Worm (Caenorhabditis elegans) whole organism, L4 larva: ENCODE results near the gene tig-3.
A peak's percentile ranks its signal among the peaks of the same experiment; 100 is the strongest.

Experiments used
- F26F4.8 ChIP-seq: fragments of 200-800 bp; sonication (Bioruptor generic); conservative IDR thresholded peaks from 2 replicates; pipeline ENCODE4 v1.3.6; 2022; ENCODE audit warnings: missing genetic modification characterization, missing compliant biosample characterization
- T26A8.4 ChIP-seq: fragments of 200-800 bp; sonication (Bioruptor generic); IDR thresholded peaks from 2 replicates; pipeline ENCODE4 v1.3.6; 2022; ENCODE audit warnings: missing genetic modification characterization, missing compliant biosample characterization
- ZK337.2 ChIP-seq: fragments of 200-800 bp; sonication (Bioruptor generic); IDR thresholded peaks from 2 replicates; pipeline ENCODE4 v1.3.6; 2022; ENCODE audit warnings: missing genetic modification reagents, missing genetic modification characterization, missing compliant biosample characterization
- aha-1 ChIP-seq: fragments of 150-350 bp; peaks from one replicate; lab custom pipeline; 2014; ENCODE audit warnings: missing biosample characterization, missing genetic modification characterization
- aly-2 ChIP-seq: sonication (generic microtip); optimal IDR thresholded peaks from 2 replicates; lab custom pipeline; 2018; ENCODE audit warnings: missing biosample characterization, missing genetic modification characterization
- ama-1 ChIP-seq: fragments of 150-350 bp; optimal IDR thresholded peaks from 2 replicates; lab custom pipeline; 2014; ENCODE audit warnings: inconsistent platforms, mixed read lengths
- arid-1 ChIP-seq: fragments of 200-800 bp; sonication (Bioruptor generic); conservative IDR thresholded peaks from 2 replicates; pipeline ENCODE4 v1.3.6; 2022; ENCODE audit warnings: missing genetic modification reagents, missing genetic modification characterization, missing compliant biosample characterization
- ctbp-1 ChIP-seq: fragments of 200-800 bp; sonication (Bioruptor generic); IDR thresholded peaks from 2 replicates; pipeline ENCODE4 v1.3.6; 2022; ENCODE audit warnings: missing genetic modification reagents, missing genetic modification characterization, missing compliant biosample characterization
- daf-12 ChIP-seq: fragments of 150-350 bp; optimal IDR thresholded peaks from 2 replicates; lab custom pipeline; 2014; ENCODE audit warnings: missing biosample characterization, missing genetic modification reagents, missing genetic modification characterization
- daf-16 ChIP-seq, 3 experiments: sonication (generic microtip); optimal IDR thresholded peaks; 2 replicates each; lab custom pipeline; 2016 to 2017; ENCODE audit warnings: missing genetic modification characterization in 3 of 3, missing genetic modification reagents in 3 of 3, mild to moderate bottlenecking in 2 of 3, missing compliant biosample characterization in 2 of 3, missing biosample characterization in 1 of 3, moderate library complexity in 1 of 3
- daf-8 ChIP-seq: fragments of 200-800 bp; sonication (Bioruptor generic); IDR thresholded peaks from 2 replicates; pipeline ENCODE4 v1.3.6; 2022; ENCODE audit warnings: missing genetic modification characterization, missing compliant biosample characterization
- duxl-1 ChIP-seq: sonication (generic microtip); optimal IDR thresholded peaks from 2 replicates; lab custom pipeline; 2016; ENCODE audit warnings: mild to moderate bottlenecking, missing genetic modification characterization, moderate library complexity, missing compliant biosample characterization; ENCODE audit not compliant: poor library complexity
- dve-1 ChIP-seq: sonication (generic microtip); optimal IDR thresholded peaks from 2 replicates; lab custom pipeline; 2017; ENCODE audit warnings: antibody characterized with exemption, mild to moderate bottlenecking, missing genetic modification characterization, missing compliant biosample characterization; ENCODE audit not compliant: insufficient read depth
- egl-43 ChIP-seq: fragments of 200-800 bp; sonication (Bioruptor generic); IDR thresholded peaks from 2 replicates; pipeline ENCODE4 v1.3.6; 2022; ENCODE audit warnings: missing genetic modification reagents, missing genetic modification characterization, missing compliant biosample characterization
- jun-1 ChIP-seq: fragments of 150-350 bp; optimal IDR thresholded peaks from 2 replicates; lab custom pipeline; 2014; ENCODE audit warnings: missing biosample characterization, missing genetic modification reagents, missing genetic modification characterization
- lin-1 ChIP-seq: fragments of 200-800 bp; sonication (Bioruptor generic); IDR thresholded peaks from 2 replicates; pipeline ENCODE4 v1.3.6; 2022; ENCODE audit warnings: missing genetic modification reagents, missing genetic modification characterization, missing compliant biosample characterization
- mdl-1 ChIP-seq, 2 experiments: fragments of 150-350 bp in 1 of 2; sonication (generic microtip) in 1 of 2; optimal IDR thresholded peaks; 2 replicates each; lab custom pipeline; 2014 to 2017; ENCODE audit warnings: missing biosample characterization in 2 of 2, missing genetic modification characterization in 2 of 2
- mxl-2 ChIP-seq: fragments of 200-800 bp; sonication (Bioruptor generic); conservative IDR thresholded peaks from 2 replicates; pipeline ENCODE4 v1.3.6; 2022; ENCODE audit warnings: missing genetic modification reagents, missing genetic modification characterization, missing compliant biosample characterization
- nhr-237 ChIP-seq: sonication (generic microtip); optimal IDR thresholded peaks from 2 replicates; lab custom pipeline; 2017; ENCODE audit warnings: missing biosample characterization, missing genetic modification characterization
- nhr-77 ChIP-seq: fragments of 150-350 bp; optimal IDR thresholded peaks from 2 replicates; lab custom pipeline; 2014; ENCODE audit warnings: missing biosample characterization, missing genetic modification characterization
- pha-4 ChIP-seq, 2 experiments: fragments of 150-350 bp in 1 of 2; fragments of 200-800 bp in 1 of 2; sonication (Bioruptor generic) in 1 of 2; IDR thresholded peaks in 1 of 2; optimal IDR thresholded peaks in 1 of 2; 2 replicates each; pipeline versions ENCODE4 v1.3.6 to Lab custom; 2014 to 2022; ENCODE audit warnings: missing genetic modification characterization in 2 of 2, missing genetic modification reagents in 2 of 2, missing biosample characterization in 1 of 2, missing compliant biosample characterization in 1 of 2
- php-3 ChIP-seq: fragments of 200-800 bp; sonication (Bioruptor generic); IDR thresholded peaks from 2 replicates; pipeline ENCODE4 v1.3.6; 2022; ENCODE audit warnings: missing genetic modification reagents, missing genetic modification characterization, missing compliant biosample characterization
- set-16 ChIP-seq: fragments of 200-800 bp; sonication (Bioruptor generic); IDR thresholded peaks from 2 replicates; pipeline ENCODE4 v1.3.6; 2022; ENCODE audit warnings: missing genetic modification reagents, missing genetic modification characterization, missing compliant biosample characterization
- tag-97 ChIP-seq: fragments of 200-800 bp; sonication (Bioruptor generic); IDR thresholded peaks from 2 replicates; pipeline ENCODE4 v1.3.6; 2022; ENCODE audit warnings: missing genetic modification characterization, missing compliant biosample characterization
- unc-130 ChIP-seq: sonication (generic microtip); optimal IDR thresholded peaks from 2 replicates; lab custom pipeline; 2016; ENCODE audit warnings: missing genetic modification reagents, missing genetic modification characterization, missing compliant biosample characterization
- unc-62 ChIP-seq, 3 experiments: fragments of 150-350 bp in 1 of 3; sonication (generic microtip); optimal IDR thresholded peaks in 2 of 3; peaks in 1 of 3; 1 replicate in 1 of 3; 2 replicates in 2 of 3; lab custom pipeline; 2014 to 2017; ENCODE audit warnings: missing biosample characterization in 3 of 3, missing genetic modification characterization in 3 of 3, missing genetic modification reagents in 3 of 3, missing genotype in 1 of 3
- zag-1 ChIP-seq: fragments of 150-350 bp; optimal IDR thresholded peaks from 2 replicates; lab custom pipeline; 2014; ENCODE audit warnings: missing biosample characterization, missing genetic modification characterization
- zfp-3 ChIP-seq: fragments of 200-800 bp; sonication (Bioruptor generic); conservative IDR thresholded peaks from 2 replicates; pipeline ENCODE4 v1.3.6; 2022; ENCODE audit warnings: missing genetic modification reagents, missing genetic modification characterization, missing compliant biosample characterization
- zip-11 ChIP-seq: fragments of 200-800 bp; sonication (Bioruptor generic); IDR thresholded peaks from 2 replicates; pipeline ENCODE4 v1.3.6; 2022; ENCODE audit warnings: missing genetic modification characterization, missing compliant biosample characterization

The tig-3 gene

ce11 chrII:15232705-15233104 lies 18.9 kb downstream of the tig-3 start, which contains the start of gene Y46E12BL.2 (continued):
- TF ChIP-seq nhr-77 (tag; lab: Kevin White, UChicago) (peak; percentile 87), dve-1 (tag; lab: Kevin White, UChicago) (peak; percentile 58), tag-97 (GFP tag; lab: Robert Waterston, UW) (no peak), duxl-1 (tag; lab: Kevin White, UChicago) (peak; percentile 12), pha-4 (GFP tag; IDR thresholded peaks at IDR 0.05; lab: Robert Waterston, UW) (peak; percentile 54; the same call in 1 of the 2 replicates), pha-4 (tag; optimal IDR thresholded peaks at IDR 0.05; lab: Kevin White, UChicago) (no peak), daf-8 (GFP tag; lab: Robert Waterston, UW) (no peak), T26A8.4 (GFP tag; lab: Robert Waterston, UW) (peak; percentile 66), ctbp-1 (no peak), daf-12 (tag; lab: Kevin White, UChicago) (no peak), ZK337.2 (GFP tag; lab: Robert Waterston, UW) (peak; percentile 79), jun-1 (no peak), unc-130 (GFP tag; lab: Kevin White, UChicago) (peak; percentile 90), aly-2 (tag; lab: Kevin White, UChicago) (no peak)

- TF ChIP-seq T26A8.4 (GFP tag; lab: Robert Waterston, UW) (0 out of 2 replicates have a peak, but pooled peaks have one; percentile 33), daf-16 (GFP tag; optimal IDR thresholded peaks at IDR 0.05; lab: Kevin White, UChicago) (no peak), daf-16 (tag; optimal IDR thresholded peaks at IDR 0.05; lab: Kevin White, UChicago) (no peak), zfp-3 (GFP tag; lab: Robert Waterston, UW) (no peak), mxl-2 (no peak), ama-1 (lab: Kevin White, UChicago) (peak; percentile 47)
These were observed 21.7 kb downstream of the tig-3 start, which contains the start of gene spsb-2 for ce11 chrII:15229785-15230393. TSS of gene spsb-2 (plus strand) at chrII:15230343.

ce11 chrII:15228005-15228404 lies 23.6 kb downstream of the tig-3 start:
- TF ChIP-seq ama-1 (lab: Kevin White, UChicago) (peak; percentile 23), arid-1 (GFP tag; lab: Robert Waterston, UW) (0 out of 2 replicates have a peak, but pooled peaks have one; percentile 3), zag-1 (no peak), egl-43 (GFP tag; lab: Robert Waterston, UW) (0 out of 2 replicates have a peak, but pooled peaks have one; percentile 9), unc-62 (GFP tag; optimal IDR thresholded peaks at IDR 0.05 in 1 of 2; lab: Kevin White, UChicago) (peak in 1 of 2 experiments; percentile 96), unc-62 (tag; optimal IDR thresholded peaks at IDR 0.05; lab: Kevin White, UChicago) (no peak)

- TF ChIP-seq zip-11 (GFP tag; lab: Robert Waterston, UW) (no peak), nhr-237 (tag; lab: Kevin White, UChicago) (no peak), unc-62 (GFP tag; optimal IDR thresholded peaks at IDR 0.05 in 1 of 2; lab: Kevin White, UChicago) (peak in 1 of 2 experiments; percentile 91), unc-62 (tag; optimal IDR thresholded peaks at IDR 0.05; lab: Kevin White, UChicago) (no peak), php-3 (GFP tag; lab: Robert Waterston, UW) (no peak), lin-1 (GFP tag; lab: Robert Waterston, UW) (no peak), mxl-2 (no peak), mdl-1 (tag; optimal IDR thresholded peaks at IDR 0.05; lab: Kevin White, UChicago) (no peak)
- TF ChIP-seq, all 104 proteins: peak for 1
These were observed 24.8 kb downstream of the tig-3 start for ce11 chrII:15226805-15227204.

ce11 chrII:15226186-15226585 lies 25.4 kb downstream of the tig-3 start:
- TF ChIP-seq F26F4.8 (GFP tag; lab: Robert Waterston, UW) (no peak), set-16 (GFP tag; lab: Robert Waterston, UW) (peak; percentile 89), egl-43 (GFP tag; lab: Robert Waterston, UW) (0 out of 2 replicates have a peak, but pooled peaks have one; percentile 13), aha-1 (tag; lab: Kevin White, UChicago) (peak; percentile 57)
